Fruit fly (Drosophila melanogaster) whole organism, prepupa: ENCODE measurements around the gene CG17141.

Source experiments
- Blimp-1 ChIP-seq: fragments of 200-800 bp; sonication (Bioruptor generic); optimal IDR thresholded peaks from 3 replicates; lab custom pipeline; 2017; ENCODE audit warnings: missing biosample characterization, missing genetic modification characterization, mild to moderate bottlenecking, moderate library complexity, missing genetic modification reagents
- CG31627 ChIP-seq: fragments of 200-800 bp; sonication (Bioruptor generic); optimal IDR thresholded peaks from 3 replicates; lab custom pipeline; 2016; ENCODE audit warnings: missing biosample characterization, missing genetic modification characterization
- CG6854 ChIP-seq: fragments of 200-800 bp; sonication (Bioruptor generic); optimal IDR thresholded peaks from 2 replicates; lab custom pipeline; 2017; ENCODE audit warnings: missing biosample characterization, mild to moderate bottlenecking, missing genetic modification characterization
- CG8632 ChIP-seq: fragments of 200-800 bp; sonication (Bioruptor generic); optimal IDR thresholded peaks from 3 replicates; lab custom pipeline; 2016; ENCODE audit warnings: missing biosample characterization, missing genetic modification characterization
- Ets21C ChIP-seq: fragments of 200-800 bp; sonication (Bioruptor generic); optimal IDR thresholded peaks from 3 replicates; lab custom pipeline; 2016; ENCODE audit warnings: missing biosample characterization, missing genetic modification characterization
- Hr39 ChIP-seq: fragments of 200-800 bp; sonication (Bioruptor generic); optimal IDR thresholded peaks from 2 replicates; lab custom pipeline; 2016; ENCODE audit warnings: missing biosample characterization, missing genetic modification characterization
- Met ChIP-seq: fragments of 200-800 bp; sonication (Bioruptor generic); optimal IDR thresholded peaks from 3 replicates; lab custom pipeline; 2016; ENCODE audit warnings: missing biosample characterization, missing genetic modification characterization
- acj6 ChIP-seq: fragments of 200-800 bp; sonication (Bioruptor generic); optimal IDR thresholded peaks from 3 replicates; lab custom pipeline; 2016; ENCODE audit warnings: missing biosample characterization, missing genetic modification characterization
- cyc ChIP-seq: fragments of 200-800 bp; sonication (Bioruptor generic); optimal IDR thresholded peaks from 3 replicates; lab custom pipeline; 2016; ENCODE audit warnings: missing biosample characterization, missing genetic modification characterization
- fd59A ChIP-seq: fragments of 200-800 bp; sonication (Bioruptor generic); optimal IDR thresholded peaks from 2 replicates; lab custom pipeline; 2017; ENCODE audit warnings: missing biosample characterization, mild to moderate bottlenecking, missing genetic modification characterization, missing genetic modification reagents
- lz ChIP-seq: fragments of 200-800 bp; sonication (Bioruptor generic); optimal IDR thresholded peaks from 3 replicates; lab custom pipeline; 2016; ENCODE audit warnings: missing biosample characterization, missing genetic modification characterization
- pdm3 ChIP-seq: fragments of 200-800 bp; sonication (Bioruptor generic); optimal IDR thresholded peaks from 3 replicates; lab custom pipeline; 2016; ENCODE audit warnings: missing biosample characterization, missing genetic modification characterization
- salr ChIP-seq, 2 experiments: fragments of 200-800 bp; sonication (Bioruptor generic); optimal IDR thresholded peaks; 3 replicates each; lab custom pipeline; 2016 to 2018; ENCODE audit warnings: missing biosample characterization in 2 of 2, missing genetic modification characterization in 2 of 2, mild to moderate bottlenecking in 1 of 2
- ss ChIP-seq, 2 experiments: fragments of 200-800 bp; sonication (Bioruptor generic); optimal IDR thresholded peaks; 2 replicates in 1 of 2; 3 replicates in 1 of 2; lab custom pipeline; 2017 to 2018; ENCODE audit warnings: mild to moderate bottlenecking in 2 of 2, missing biosample characterization in 2 of 2, missing genetic modification characterization in 2 of 2, moderate library complexity in 1 of 2

dm6 chr3R:22740930-22741329, 6.5 kb downstream of the CG17141 start, which contains the start of the genes Dcr-1 and CG6985:
- no peak for TF ChIP-seq salr (GFP tag; optimal IDR thresholded peaks at IDR 0.05; lab: Kevin White, UChicago)
- TF ChIP-seq Hr39 = no peak
- no peak for TF ChIP-seq lz (GFP tag; lab: Kevin White, UChicago)
- no peak for TF ChIP-seq ss (GFP tag; optimal IDR thresholded peaks at IDR 0.05; lab: Kevin White, UChicago)
- TF ChIP-seq CG8632 (GFP tag; lab: Kevin White, UChicago) = no peak
- TF ChIP-seq CG6854 = no peak
- no peak for TF ChIP-seq Met
- no peak for TF ChIP-seq pdm3
- no peak for TF ChIP-seq fd59A
- no peak for TF ChIP-seq Ets21C (GFP tag; lab: Kevin White, UChicago)
- no peak for TF ChIP-seq Blimp-1 (GFP tag; lab: Kevin White, UChicago)
- TF ChIP-seq cyc (GFP tag; lab: Kevin White, UChicago) = no peak
- no peak for TF ChIP-seq CG31627 (GFP tag; lab: Kevin White, UChicago)
- TF ChIP-seq acj6 (GFP tag; lab: Kevin White, UChicago) = no peak
